Worm (Caenorhabditis elegans) whole organism, L1 larva: Measurements from ENCODE around the gene fbxb-75.

Experiments used
- ceh-63 ChIP-seq: fragments of 200-800 bp; sonication (Bioruptor generic); optimal IDR thresholded peaks from 2 replicates; lab custom pipeline; 2018; ENCODE audit warnings: mild to moderate bottlenecking, missing genetic modification characterization, missing compliant biosample characterization
- nhr-11 ChIP-seq: fragments of 150-350 bp; optimal IDR thresholded peaks from 2 replicates; lab custom pipeline; 2014; ENCODE audit warnings: missing biosample characterization, missing genetic modification characterization
- nhr-12 ChIP-seq: sonication (generic microtip); optimal IDR thresholded peaks from 2 replicates; lab custom pipeline; 2017; ENCODE audit warnings: missing biosample characterization, missing genetic modification characterization
- unc-86 ChIP-seq: sonication (generic microtip); optimal IDR thresholded peaks from 2 replicates; lab custom pipeline; 2016; ENCODE audit warnings: missing genetic modification characterization, missing compliant biosample characterization
- ztf-4 ChIP-seq: fragments of 150-350 bp; optimal IDR thresholded peaks from 2 replicates; lab custom pipeline; 2014; ENCODE audit warnings: missing biosample characterization, missing genetic modification characterization

DNA sequence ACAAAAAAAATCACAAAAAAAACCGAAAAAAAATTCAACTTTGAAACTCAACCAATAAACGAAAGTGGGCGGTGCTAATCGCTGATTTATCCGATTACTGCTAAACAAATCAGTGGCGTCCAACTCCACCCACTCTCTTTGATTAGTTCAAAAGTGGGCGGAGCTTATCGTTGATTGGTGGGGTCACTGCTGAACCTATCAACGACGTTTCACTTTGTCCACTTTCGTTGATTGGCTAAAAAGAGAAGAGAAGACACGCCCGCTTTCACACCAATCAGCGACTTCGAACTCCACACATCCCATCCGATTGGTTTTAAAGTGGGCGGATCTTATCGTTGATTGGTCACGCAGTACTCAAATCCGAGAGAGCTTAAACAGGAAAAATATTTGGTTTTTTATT, 17.1 kb downstream of the fbxb-75 start:
- no peak for TF ChIP-seq unc-86 (tag; lab: Kevin White, UChicago)
- no peak for TF ChIP-seq ztf-4
- no peak for TF ChIP-seq nhr-11
- no peak for TF ChIP-seq ceh-63 (GFP tag; lab: Kevin White, UChicago)
- no peak for TF ChIP-seq nhr-12 (tag; lab: Kevin White, UChicago)
